Worm (Caenorhabditis elegans) whole organism, young adult: ENCODE measurements around the gene pir-1.

ENCODE experiments used
- akir-1 ChIP-seq: fragments of 200-800 bp; sonication (Bioruptor generic); optimal IDR thresholded peaks from 2 replicates; lab custom pipeline; 2018; ENCODE audit warnings: mild to moderate bottlenecking, missing genetic modification characterization, moderate library complexity, missing compliant biosample characterization
- aptf-3 ChIP-seq: fragments of 200-800 bp; sonication (Bioruptor generic); IDR thresholded peaks from 2 replicates; pipeline ENCODE4 v1.3.6; 2022; ENCODE audit warnings: missing genetic modification characterization, missing compliant biosample characterization
- atf-7 ChIP-seq: sonication (generic microtip); optimal IDR thresholded peaks from 2 replicates; lab custom pipeline; 2017; ENCODE audit warnings: mild to moderate bottlenecking, missing genetic modification characterization, missing compliant biosample characterization
- attf-5 ChIP-seq: fragments of 200-800 bp; sonication (Bioruptor generic); optimal IDR thresholded peaks from 2 replicates; lab custom pipeline; 2018; ENCODE audit warnings: mild to moderate bottlenecking, missing genetic modification characterization, missing compliant biosample characterization
- bed-1 ChIP-seq: fragments of 200-800 bp; sonication (Bioruptor generic); IDR thresholded peaks from 2 replicates; pipeline ENCODE4 v1.3.6; 2022; ENCODE audit warnings: missing genetic modification reagents, missing genetic modification characterization, missing compliant biosample characterization
- lag-1 ChIP-seq: fragments of 200-800 bp; sonication (Bioruptor generic); IDR thresholded peaks from 2 replicates; pipeline ENCODE4 v1.3.6; 2022; ENCODE audit warnings: missing genetic modification reagents, missing genetic modification characterization, missing compliant biosample characterization
- lir-1 ChIP-seq: fragments of 200-800 bp; sonication (Bioruptor generic); conservative IDR thresholded peaks from 2 replicates; pipeline ENCODE4 v1.3.6; 2022; ENCODE audit warnings: missing genetic modification reagents, missing genetic modification characterization, missing compliant biosample characterization
- madf-10 ChIP-seq: sonication (generic microtip); optimal IDR thresholded peaks from 2 replicates; lab custom pipeline; 2016; ENCODE audit warnings: mild to moderate bottlenecking, missing genetic modification characterization, missing compliant biosample characterization
- madf-6 ChIP-seq: fragments of 200-800 bp; sonication (Bioruptor generic); IDR thresholded peaks from 2 replicates; pipeline ENCODE4 v1.3.6; 2022; ENCODE audit warnings: missing genetic modification reagents, missing genetic modification characterization, missing compliant biosample characterization
- unc-130 ChIP-seq: sonication (generic microtip); optimal IDR thresholded peaks from 2 replicates; lab custom pipeline; 2016; ENCODE audit warnings: missing genetic modification reagents, missing genetic modification characterization, missing compliant biosample characterization

DNA sequence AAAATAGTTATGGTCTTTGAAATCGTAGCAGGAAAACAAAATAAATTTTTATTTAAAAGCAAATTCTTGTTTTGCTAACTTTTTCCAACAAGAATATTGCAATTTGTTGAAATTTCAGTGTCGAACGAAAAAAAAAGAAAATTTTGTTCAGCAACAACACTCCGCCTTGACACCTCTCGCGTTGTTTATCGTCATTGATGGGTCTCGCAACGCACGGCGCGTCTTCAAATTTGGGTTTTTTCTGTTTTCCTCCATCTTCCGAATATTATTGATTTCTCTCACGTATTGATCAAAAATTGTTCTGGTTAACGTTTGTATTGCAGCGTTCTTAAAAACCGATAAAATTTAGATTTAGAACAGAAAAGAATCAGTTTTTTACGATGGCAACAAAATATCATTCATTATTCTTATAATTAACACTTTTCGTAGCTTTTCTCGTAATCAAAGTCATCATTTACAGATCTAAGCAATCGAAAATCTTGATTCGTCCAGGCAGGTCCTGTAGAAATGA lies 7.6 kb upstream of the pir-1 start, which contains the start of gene dpl-1:
- TF ChIP-seq madf-6 (GFP tag; lab: Robert Waterston, UW), result no peak
- TF ChIP-seq lir-1 (GFP tag; lab: Robert Waterston, UW), result no peak
- TF ChIP-seq bed-1 (GFP tag; lab: Robert Waterston, UW), result no peak
- no peak for TF ChIP-seq atf-7 (tag; lab: Kevin White, UChicago)
- no peak for TF ChIP-seq attf-5 (GFP tag; lab: Kevin White, UChicago)
- no peak for TF ChIP-seq unc-130
- TF ChIP-seq aptf-3 (GFP tag; lab: Robert Waterston, UW), result no peak
- no peak for TF ChIP-seq lag-1
- no peak for TF ChIP-seq madf-10
- TF ChIP-seq akir-1 (GFP tag; lab: Kevin White, UChicago), result no peak
